Fruit fly (Drosophila melanogaster): ENCODE measurements around the gene brat.

The brat gene

DNA sequence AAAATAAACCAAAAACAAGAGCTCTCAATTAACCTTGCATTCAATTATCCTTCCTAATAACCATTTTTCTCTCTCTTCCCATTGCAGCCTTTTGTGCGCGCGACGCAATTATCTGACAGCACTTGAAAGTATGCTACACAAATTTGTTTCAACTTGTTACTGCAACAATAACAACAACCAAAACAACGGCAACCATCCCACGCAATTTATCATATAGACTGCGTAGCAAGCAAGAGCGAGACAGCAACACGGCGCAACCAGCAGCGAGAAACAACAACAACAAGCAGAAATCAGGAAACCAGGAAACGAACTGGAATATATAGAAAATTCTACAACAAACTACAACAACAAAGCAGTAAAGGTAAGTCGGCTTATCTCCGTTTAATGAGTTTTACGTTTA lies 32.4 kb downstream of the brat start:
- TF ChIP-seq gl (tag; optimal IDR thresholded peaks at IDR 0.05) (no peak), CG32121 (GFP tag; IDR thresholded peaks at IDR 0.05) (peak; percentile 14; the same call in 1 of the 2 replicates), EcR (GFP tag; optimal IDR thresholded peaks at IDR 0.05) (peak; percentile 22), CG8159 (tag; optimal IDR thresholded peaks at IDR 0.05) (no peak), CG8301 (tag; optimal IDR thresholded peaks at IDR 0.05) (no peak), CG9948 (tag; optimal IDR thresholded peaks at IDR 0.05) (no peak), CG15710 (tag; optimal IDR thresholded peaks at IDR 0.05) (no peak), CG17806 (tag; optimal IDR thresholded peaks at IDR 0.05) (no peak), CG13204 (GFP tag; optimal IDR thresholded peaks at IDR 0.05) (no peak), Snoo (tag; optimal IDR thresholded peaks at IDR 0.05) (no peak), Pif1A (GFP tag; optimal IDR thresholded peaks at IDR 0.05) (no peak), rn (GFP tag; IDR thresholded peaks at IDR 0.05) (no peak), Ets98B (GFP tag; IDR thresholded peaks at IDR 0.05) (0 out of 2 replicates have a peak, but pooled peaks have one; percentile 10), CG34367 (tag; optimal IDR thresholded peaks at IDR 0.05) (no peak), CG14655 (GFP tag; optimal IDR thresholded peaks at IDR 0.05) (no peak)

DNA sequence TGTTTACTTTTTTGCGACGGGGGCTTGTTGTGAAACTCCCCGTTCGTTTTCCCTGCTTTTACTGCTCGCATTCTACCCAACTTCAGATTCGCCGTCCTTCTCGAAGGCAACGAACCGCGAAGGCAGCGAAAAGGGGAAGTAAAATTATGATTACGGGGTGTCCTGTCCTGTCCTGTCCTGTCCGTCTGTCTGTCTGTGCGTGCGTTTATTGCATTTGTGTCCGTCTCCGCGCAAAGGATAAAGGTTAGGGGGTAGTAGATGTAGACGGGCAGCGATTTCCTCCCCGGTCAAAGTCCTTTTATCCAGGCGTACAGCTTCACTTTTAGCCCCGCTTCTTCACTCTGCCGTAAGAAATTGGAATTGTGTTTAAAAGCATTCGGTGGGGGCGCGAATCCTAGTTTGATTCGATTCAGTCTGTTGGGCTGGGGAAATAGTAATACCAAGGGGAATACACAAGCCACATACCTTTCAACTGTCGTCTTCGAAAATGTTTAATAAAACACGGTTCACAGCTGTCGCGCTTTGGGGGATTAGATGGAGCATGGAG lies 33.6 kb downstream of the brat start:
- no peak for TF ChIP-seq CG34367 (tag; optimal IDR thresholded peaks at IDR 0.05)
- TF ChIP-seq gl (tag; optimal IDR thresholded peaks at IDR 0.05), result no peak
- no peak for TF ChIP-seq CG8301 (tag; optimal IDR thresholded peaks at IDR 0.05)
- no peak for TF ChIP-seq CG17806 (tag; optimal IDR thresholded peaks at IDR 0.05)
- TF ChIP-seq CG32121 (GFP tag; IDR thresholded peaks at IDR 0.05), result no peak
- TF ChIP-seq Snoo (tag; optimal IDR thresholded peaks at IDR 0.05), result no peak
- no peak for TF ChIP-seq CG15710 (tag; optimal IDR thresholded peaks at IDR 0.05)
- no peak for TF ChIP-seq EcR (GFP tag; optimal IDR thresholded peaks at IDR 0.05)

DNA sequence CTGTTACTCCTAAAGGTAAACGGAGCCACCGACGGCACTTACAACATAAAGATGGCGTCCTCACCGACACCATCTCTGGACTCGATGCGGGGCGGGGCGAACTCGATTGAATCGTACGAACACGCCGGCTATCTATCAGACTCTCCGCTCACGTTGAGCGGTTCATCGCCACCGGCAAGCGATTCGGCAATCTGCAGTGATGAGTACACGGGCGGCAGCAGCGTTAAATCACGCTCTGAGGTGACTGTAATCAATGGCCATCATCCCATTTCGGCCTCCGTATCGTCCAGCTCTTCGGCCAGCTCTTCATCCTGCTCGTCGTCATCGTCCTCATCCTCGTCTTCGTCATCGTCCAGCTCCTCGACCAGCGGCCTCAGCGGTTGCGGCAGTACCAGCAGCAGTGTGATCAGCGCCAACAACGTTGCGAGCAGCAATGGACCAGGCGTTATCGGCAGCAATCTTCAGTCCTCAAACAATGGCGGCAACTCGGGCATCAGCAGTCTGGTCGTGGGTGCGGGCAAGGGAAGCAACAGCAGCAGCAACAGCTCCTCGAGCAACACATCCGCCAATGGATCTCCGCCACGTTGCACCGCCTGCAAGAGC lies 34.6 kb downstream of the brat start:
- TF ChIP-seq CG17806 (tag; optimal IDR thresholded peaks at IDR 0.05), result no peak

DNA sequence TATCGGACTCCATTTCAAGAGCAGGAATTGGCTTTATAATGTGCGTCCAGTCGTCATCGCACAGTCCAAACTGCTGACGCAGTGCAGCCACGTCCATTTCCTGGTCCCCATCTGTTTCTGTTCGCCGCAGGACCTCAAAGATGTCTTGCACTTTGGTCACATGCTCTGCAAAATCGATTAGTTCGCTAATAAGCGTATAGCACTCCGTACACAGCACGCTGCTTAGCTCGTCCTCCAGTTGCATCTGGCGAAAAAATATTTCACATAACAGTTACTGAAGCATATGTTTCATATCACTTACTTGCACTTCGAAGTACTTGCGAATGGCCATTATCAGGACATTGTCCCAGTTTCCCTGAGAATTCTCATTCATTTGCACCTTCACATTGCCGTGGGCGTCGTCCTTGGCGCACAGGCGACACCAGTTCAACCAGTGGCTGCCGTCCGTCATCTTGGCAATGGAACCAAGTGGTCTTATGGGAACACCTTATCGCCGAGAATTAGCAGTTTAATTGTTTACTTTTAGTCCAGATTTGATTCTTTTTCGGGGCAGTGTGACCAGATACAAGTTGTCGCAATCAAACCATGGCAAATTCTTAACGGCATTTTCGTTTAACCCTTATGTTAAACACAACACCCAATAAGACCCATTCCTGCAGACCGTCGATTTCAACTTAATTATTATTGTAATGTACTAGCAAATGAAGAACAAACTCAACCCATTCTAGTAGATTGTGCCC lies 47.7 kb downstream of the brat start, which contains the start of gene CG17568:
TSS of gene CG17568 (minus strand) at position 550 of the 740 bp plus-strand sequence.
- TF ChIP-seq CG34367 (tag; optimal IDR thresholded peaks at IDR 0.05) (no peak), D1 (tag; optimal IDR thresholded peaks at IDR 0.05) (peak; percentile 13), CG32121 (GFP tag; IDR thresholded peaks at IDR 0.05) (no peak), EcR (GFP tag; optimal IDR thresholded peaks at IDR 0.05) (peak; percentile 82), CG14655 (GFP tag; optimal IDR thresholded peaks at IDR 0.05) (no peak), CG9948 (tag; optimal IDR thresholded peaks at IDR 0.05) (no peak), CG4496 (GFP tag; IDR thresholded peaks at IDR 0.05) (no peak), CG15710 (tag; optimal IDR thresholded peaks at IDR 0.05) (no peak), CG13204 (GFP tag; optimal IDR thresholded peaks at IDR 0.05) (no peak), CG17806 (tag; optimal IDR thresholded peaks at IDR 0.05) (no peak), Pif1A (GFP tag; optimal IDR thresholded peaks at IDR 0.05) (no peak), CG8301 (tag; optimal IDR thresholded peaks at IDR 0.05) (no peak), rn (GFP tag; IDR thresholded peaks at IDR 0.05) (no peak), Ets98B (GFP tag; IDR thresholded peaks at IDR 0.05) (no peak)

DNA sequence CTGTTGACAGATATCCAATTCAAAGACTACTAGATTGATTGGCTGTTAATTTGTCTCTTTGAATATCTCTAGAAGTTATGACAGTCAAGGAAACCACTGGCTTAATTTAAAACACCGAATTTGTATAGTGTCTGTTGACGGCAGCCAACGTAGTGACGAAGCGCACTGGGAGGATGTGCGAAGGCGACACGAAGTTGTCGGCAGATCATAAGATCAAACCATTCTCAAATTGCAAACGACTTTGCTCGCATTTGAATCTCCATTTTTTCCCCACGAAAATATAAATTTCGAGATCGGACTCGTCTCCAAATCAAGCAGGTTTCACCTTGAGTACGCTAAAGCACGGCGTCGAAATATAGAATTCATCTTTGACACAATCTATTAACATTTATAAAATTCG lies 49.1 kb downstream of the brat start, which contains the start of gene CG42688:
TSS of gene CG42688 (minus strand) at position 101 of the 400 bp plus-strand sequence.
- TF ChIP-seq CG9948 (tag; optimal IDR thresholded peaks at IDR 0.05) (no peak), Ets98B (GFP tag; IDR thresholded peaks at IDR 0.05) (no peak), CG15710 (tag; optimal IDR thresholded peaks at IDR 0.05) (no peak), D1 (tag; optimal IDR thresholded peaks at IDR 0.05) (no peak), CG8159 (tag; optimal IDR thresholded peaks at IDR 0.05) (no peak), Pif1B (GFP tag; optimal IDR thresholded peaks at IDR 0.05) (no peak), rn (GFP tag; IDR thresholded peaks at IDR 0.05) (no peak), CG4496 (GFP tag; IDR thresholded peaks at IDR 0.05) (no peak), CG32121 (GFP tag; IDR thresholded peaks at IDR 0.05) (no peak), CG13204 (GFP tag; optimal IDR thresholded peaks at IDR 0.05) (no peak), gl (tag; optimal IDR thresholded peaks at IDR 0.05) (no peak), CG12605 (GFP tag; IDR thresholded peaks at IDR 0.05) (no peak), CG8301 (tag; optimal IDR thresholded peaks at IDR 0.05) (no peak), CG34367 (tag; optimal IDR thresholded peaks at IDR 0.05) (no peak), Pif1A (GFP tag; optimal IDR thresholded peaks at IDR 0.05) (no peak), CG17806 (tag; optimal IDR thresholded peaks at IDR 0.05) (no peak), Snoo (tag; optimal IDR thresholded peaks at IDR 0.05) (no peak), fd96Ca (GFP tag; IDR thresholded peaks at IDR 0.05) (no peak), CG14655 (GFP tag; optimal IDR thresholded peaks at IDR 0.05) (no peak)

DNA sequence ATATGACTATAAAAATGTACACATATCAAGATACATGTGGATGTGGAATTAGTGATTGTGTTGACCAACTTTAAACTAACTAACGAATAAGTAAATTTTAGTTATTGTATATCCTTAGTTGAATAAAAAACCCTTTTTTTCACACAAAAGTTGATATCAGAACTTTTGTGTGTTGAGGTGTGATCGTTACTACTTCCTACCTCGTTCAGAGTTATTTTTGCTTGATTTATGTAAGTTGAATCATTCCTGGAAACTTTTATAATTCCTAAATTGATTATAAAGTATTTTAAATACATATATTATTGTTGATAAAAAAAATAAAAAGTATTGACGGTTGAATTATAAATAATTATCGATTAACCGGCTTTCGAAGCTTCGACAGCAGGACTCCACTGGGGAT lies 50.1 kb downstream of the brat start, which contains the start of gene CG46059:
TSS of gene CG46059 (minus strand) at position 101 of the 400 bp plus-strand sequence.
- TF ChIP-seq CG12605 (GFP tag; IDR thresholded peaks at IDR 0.05), result no peak

All from whole organism, pupa.